Worm (Caenorhabditis elegans) whole organism, L4/young adult: Measurements from ENCODE around the gene nhr-171.

Experiments used
- W03F9.2 ChIP-seq: fragments of 150-350 bp; optimal IDR thresholded peaks from 2 replicates; lab custom pipeline; 2014; ENCODE audit warnings: missing biosample characterization, missing genetic modification characterization
- dao-5 ChIP-seq: sonication (generic microtip); optimal IDR thresholded peaks from 2 replicates; lab custom pipeline; 2016; ENCODE audit warnings: missing genotype, missing genetic modification characterization, moderate library complexity, missing compliant biosample characterization
- him-1 ChIP-seq: sonication (generic microtip); optimal IDR thresholded peaks from 2 replicates; lab custom pipeline; 2016; ENCODE audit warnings: missing genotype, missing genetic modification reagents, missing genetic modification characterization, missing compliant biosample characterization

DNA sequence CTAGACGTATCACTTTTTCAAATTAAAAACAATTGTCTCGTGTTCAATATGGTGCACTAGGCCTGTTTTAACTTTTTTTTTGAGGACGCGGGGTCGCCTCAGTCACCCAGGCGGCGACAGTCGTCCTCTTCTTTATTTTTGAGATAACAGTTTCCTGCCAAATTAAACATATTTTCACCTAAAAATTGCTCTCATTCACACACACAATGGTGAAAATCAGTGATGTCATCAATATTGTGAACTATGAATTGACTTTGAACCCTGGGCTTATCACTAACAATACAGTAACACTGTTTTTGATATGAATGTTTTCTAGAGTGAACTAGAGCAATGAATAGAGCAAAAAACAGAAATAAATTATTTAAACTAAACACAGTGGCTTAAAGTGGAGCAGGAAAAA, 9.7 kb downstream of the nhr-171 start:
- TF ChIP-seq dao-5 (tag; lab: Kevin White, UChicago) (no peak), him-1 (tag; lab: Kevin White, UChicago) (no peak), W03F9.2 (tag; lab: Kevin White, UChicago) (no peak)
